Fruit fly (Drosophila melanogaster): ENCODE results near the gene CG7884.

CG7884 gene

DNA sequence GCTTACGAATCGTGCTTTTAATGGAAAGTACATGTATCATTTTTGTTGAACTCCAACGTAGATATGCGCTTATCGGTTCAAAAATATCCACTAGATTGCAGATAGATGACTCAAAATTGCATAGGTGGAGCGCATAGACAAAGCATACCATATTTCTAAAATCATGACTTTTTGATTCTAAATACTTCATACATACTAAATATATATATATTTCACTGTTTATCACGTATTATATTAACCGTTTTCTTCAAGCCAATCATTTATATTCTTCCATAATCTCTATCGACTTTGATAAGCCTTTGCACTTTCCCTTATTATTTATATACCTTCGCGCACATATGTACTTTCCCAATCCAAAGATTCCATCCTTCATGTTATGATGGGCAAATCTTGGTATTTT lies 8.4 kb upstream of the CG7884 start, which contains the start of gene CG14195:
Gene CG14195, minus strand, starts transcription at position 101 of the 400 bp plus-strand sequence.
- TF ChIP-seq CG17801 (GFP tag; optimal IDR thresholded peaks at IDR 0.05; ENCODE audit: partially characterized antibody), result no peak

DNA sequence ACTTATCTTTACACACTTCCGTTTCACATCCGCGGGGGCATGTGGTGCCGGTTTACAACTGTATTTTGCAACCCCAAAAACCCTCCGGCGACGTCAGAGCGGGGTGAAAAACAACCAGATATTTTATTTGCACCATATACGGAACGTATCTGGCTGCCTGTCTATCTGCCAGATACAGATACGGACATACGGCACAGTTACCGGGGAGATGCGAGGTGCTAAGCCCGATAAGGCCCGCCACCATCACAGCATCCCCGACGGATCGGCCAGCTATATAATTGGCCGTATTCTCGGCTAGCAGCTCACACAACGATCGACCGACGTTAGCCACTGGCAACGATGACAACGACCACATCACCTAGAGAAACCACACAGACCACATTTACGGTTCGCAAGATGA lies 7.5 kb upstream of the CG7884 start, which contains the start of gene Mur18B:
Gene Mur18B, plus strand, starts transcription at position 301 of the 400 bp plus-strand sequence.
- no peak for TF ChIP-seq CG17801 (GFP tag; optimal IDR thresholded peaks at IDR 0.05; ENCODE audit: partially characterized antibody)

DNA sequence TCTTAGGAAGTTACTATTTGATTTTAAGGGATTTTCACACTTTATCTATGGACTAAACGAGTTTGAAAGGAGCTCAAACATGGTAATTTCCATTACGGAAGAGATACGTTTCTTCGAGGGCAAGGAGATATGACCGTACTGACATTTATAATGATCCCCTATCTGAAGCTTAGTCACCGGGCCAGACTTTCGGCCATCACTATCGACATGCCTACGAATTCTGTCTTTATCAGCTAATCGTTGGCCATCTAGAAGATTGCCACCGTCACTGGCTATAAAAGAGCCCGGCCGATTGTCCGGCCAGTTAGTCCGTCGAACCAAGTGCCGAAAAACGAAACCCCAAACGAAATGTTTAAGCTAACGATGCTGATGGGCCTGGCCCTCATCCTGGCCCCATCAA lies 5.2 kb upstream of the CG7884 start, which contains the start of gene Muc18B:
Gene Muc18B, plus strand, starts transcription at position 301 of the 400 bp plus-strand sequence.
- no peak for TF ChIP-seq CG17801 (GFP tag; optimal IDR thresholded peaks at IDR 0.05; ENCODE audit: partially characterized antibody)

DNA sequence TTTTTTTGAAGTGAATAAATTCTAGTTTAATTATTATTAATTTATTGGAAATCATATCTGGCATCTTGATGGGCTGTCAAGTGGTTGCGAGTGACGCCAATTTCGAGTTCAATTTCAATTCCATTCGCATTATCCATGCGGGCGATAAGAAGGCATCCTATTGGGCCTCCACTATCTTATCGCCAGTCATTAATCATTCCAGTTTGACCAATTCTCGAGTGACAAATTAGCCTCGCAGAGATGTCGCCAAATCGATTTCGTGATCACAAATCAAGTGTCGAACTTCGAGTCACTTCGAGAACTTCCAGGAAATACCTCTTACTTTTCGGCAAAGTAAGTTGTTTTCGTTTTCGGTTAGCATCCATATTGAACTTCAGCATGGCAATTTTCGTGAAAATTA lies 3.8 kb upstream of the CG7884 start:
- TF ChIP-seq CG17801 (GFP tag; optimal IDR thresholded peaks at IDR 0.05; ENCODE audit: partially characterized antibody), result no peak

DNA sequence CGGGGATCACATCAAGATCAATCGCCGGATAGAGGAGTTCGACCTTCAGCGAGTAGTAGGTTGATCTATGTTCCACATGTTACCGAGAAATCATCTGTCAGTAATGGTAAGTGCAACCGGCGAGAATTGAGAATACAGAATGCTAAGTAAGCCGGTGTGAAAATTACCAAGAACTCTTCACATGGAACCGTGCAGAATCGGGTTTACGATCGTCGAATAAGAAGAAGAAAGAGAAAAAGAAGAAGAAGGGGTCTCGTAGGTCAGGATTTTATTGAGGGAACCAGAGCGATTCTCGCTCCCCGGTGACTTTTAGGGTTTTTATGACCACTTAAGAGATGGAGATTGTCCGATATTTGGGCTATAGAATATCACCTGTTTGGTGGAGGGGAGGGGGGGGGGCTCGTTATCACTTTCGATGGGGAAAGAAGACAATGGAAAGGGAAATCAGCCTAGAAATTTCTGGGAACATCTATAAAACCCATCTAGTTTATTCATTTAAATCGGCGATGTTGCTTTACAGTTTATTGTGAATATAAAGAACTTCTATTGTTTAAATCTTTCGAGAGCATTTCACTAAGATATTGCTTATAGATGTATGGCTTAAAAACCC lies 646 bp downstream of the CG7884 start:
- TF ChIP-seq CG17801 (GFP tag; optimal IDR thresholded peaks at IDR 0.05; ENCODE audit: partially characterized antibody), result no peak

DNA sequence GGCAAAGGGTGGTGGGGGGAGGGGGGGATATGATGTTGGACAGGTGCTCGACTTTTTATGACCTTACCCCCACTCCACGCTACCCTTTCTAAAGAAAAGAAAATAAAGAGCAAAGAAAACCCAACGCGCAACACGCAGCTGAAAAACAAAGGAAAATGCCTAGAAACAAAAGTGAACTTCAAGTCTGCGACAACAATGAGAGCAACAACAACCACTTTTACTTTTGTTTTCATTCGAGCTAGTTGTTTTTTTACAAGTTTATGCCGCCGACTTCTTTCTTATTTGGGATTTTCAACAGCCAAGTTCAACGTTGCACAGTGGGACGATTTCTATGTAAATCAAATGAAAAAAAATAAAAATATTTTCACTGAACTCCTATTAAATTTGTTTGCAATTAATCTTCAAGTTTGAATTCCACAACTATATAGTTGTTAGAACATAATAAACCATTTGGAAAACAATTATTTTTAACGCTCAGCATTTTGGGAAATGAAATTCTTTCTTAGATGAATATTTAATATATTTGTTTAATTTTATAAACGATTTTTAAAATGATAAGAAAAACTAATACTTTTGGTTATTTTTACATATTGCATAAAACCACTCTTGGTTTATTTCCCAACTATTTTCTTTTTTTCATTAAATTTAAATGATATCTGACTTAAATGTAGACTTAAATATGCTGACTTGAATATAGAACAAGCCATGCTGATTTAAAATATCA lies 4.3 kb downstream of the CG7884 start:
- no peak for TF ChIP-seq CG17801 (GFP tag; optimal IDR thresholded peaks at IDR 0.05; ENCODE audit: partially characterized antibody)

DNA sequence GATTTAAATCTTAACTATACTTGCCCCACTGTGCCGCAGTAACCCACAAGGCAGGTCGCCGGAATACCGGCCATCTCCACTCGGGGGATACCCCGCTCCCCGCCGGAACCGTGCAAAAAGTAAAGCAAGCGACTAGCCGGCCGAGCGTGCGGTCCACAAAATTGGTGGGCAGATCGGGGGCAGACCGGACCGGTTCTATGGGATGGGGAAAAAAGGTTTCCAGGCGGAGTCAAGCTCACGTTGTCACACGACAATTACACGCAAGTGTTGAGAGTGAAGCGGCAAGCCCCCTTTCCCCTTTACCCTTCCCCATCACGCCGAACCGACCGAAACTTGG lies 4.8 kb downstream of the CG7884 start:
- TF ChIP-seq CG17801 (GFP tag; optimal IDR thresholded peaks at IDR 0.05; ENCODE audit: partially characterized antibody), result no peak

DNA sequence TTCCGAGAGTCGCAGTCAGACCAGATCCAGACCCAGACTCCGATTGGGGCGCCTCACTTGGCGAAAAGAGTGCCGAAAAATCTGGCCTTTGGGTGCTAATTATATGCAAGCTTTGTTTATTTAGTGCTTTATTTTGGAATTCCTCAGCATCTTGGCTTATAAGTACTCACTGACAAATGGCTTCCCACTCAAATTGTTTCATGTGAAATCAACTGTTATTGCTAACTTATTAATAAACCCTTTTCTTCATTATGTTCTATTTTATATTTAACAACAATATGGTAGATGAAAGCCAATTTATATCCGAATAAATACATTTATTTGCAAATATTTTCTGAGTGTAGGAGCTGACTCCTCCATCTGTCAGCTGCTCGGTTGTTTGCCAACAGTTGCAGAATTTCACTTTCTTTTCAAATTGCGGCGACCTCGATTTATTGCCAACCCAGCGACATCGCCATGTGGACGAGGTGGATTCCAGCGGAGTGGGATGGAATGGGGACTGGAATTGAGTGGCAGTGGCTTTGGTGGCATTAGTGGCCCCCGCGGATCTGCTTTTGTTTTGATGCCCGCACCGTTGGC lies 9.5 kb downstream of the CG7884 start:
- no peak for TF ChIP-seq CG17801 (GFP tag; optimal IDR thresholded peaks at IDR 0.05; ENCODE audit: partially characterized antibody)

DNA sequence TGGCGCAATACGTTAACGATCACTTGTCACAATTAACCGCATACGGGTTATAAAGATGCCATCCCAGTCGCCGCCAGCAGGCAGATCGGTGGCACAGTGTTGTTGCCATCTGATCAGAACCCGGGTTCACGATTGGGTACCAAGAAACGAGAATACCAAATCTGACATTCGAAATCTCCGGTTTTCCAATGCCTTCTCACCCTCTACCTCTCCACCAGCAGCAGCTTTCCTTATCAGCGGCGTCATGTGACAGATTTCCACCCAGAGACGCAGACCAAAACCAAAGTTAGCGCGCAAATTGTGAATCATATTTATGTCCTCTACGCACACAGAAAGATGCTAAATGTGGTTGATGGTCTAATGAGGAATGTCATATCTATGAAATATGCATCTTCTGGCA lies 18.2 kb downstream of the CG7884 start:
- TF ChIP-seq CG17801 (GFP tag; optimal IDR thresholded peaks at IDR 0.05; ENCODE audit: partially characterized antibody), result no peak

DNA sequence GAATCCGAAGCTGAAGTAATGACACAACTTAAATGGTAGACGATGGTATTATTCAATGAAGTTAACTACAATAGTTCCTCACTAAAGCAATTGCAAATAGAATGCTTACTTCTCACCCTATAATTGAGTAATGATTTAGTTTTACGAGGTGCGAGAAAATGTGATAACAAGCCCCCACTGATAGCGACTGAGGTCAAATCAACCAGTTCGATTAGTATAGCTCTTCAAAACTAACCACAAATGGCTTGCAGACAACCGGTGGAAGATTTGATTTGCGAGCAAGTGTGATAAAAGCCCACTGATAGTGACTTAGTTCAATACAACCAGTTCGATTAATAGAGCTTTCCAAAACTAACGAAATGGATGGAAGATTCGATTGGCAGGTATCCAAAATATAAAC lies 18.9 kb downstream of the CG7884 start:
- no peak for TF ChIP-seq CG17801 (GFP tag; optimal IDR thresholded peaks at IDR 0.05; ENCODE audit: partially characterized antibody)

DNA sequence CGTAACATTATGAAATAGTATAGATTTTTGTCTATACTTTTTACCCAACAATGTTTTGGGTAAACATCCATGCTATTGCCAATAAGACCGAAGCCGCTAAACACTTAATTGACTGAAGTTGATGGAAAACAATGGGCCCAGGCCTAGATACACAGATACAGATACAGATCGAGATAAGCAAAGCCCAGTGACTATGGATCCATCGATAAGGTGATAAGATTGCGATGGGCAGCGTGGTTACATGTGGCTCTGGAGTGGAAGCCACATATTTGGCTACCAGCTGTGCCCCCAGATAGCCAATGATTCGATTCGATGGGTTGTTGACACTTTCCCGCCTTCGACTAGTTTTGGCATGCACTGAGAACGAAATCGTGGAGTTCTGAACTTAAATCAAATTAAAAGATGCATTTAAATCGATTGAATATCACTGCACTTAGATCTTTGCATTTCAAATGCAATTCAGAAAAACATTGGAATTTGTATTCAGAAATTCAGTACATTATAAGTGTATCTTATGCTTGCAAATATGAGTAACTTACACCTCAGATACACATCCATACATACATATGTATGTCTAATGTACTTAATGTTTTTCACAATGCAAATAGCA lies 19.9 kb downstream of the CG7884 start:
- no peak for TF ChIP-seq CG17801 (GFP tag; optimal IDR thresholded peaks at IDR 0.05; ENCODE audit: partially characterized antibody)

DNA sequence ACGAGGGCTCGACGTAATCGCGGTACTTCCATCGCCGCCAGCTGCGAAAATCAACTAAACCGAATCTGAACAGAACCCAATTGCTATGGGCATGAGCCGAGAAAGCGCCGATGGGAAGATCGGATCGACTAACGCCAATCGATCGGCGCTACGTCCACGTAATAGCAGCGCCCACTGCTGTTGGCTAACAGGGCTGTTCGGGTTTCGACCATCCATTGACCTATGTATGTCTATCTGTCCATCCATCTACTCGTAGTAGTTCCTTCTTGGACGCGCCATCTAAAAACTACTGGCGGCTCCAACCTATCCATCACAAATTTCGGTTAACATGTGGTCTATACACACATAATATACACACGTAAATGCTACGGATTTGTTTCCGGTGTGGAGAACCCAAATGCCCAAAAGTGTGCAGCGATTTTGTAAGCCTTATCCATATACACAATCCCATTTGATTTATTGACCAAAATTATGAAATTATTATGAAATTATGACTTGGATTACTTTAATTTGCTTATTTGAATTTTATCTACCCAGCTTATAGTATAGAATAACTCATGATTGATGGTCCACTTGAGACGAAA lies 21.5 kb downstream of the CG7884 start, which contains the start of gene CG14196:
Gene CG14196, minus strand, starts transcription at position 51 of the 584 bp plus-strand sequence.
- no peak for TF ChIP-seq CG17801 (GFP tag; optimal IDR thresholded peaks at IDR 0.05; ENCODE audit: partially characterized antibody)

DNA sequence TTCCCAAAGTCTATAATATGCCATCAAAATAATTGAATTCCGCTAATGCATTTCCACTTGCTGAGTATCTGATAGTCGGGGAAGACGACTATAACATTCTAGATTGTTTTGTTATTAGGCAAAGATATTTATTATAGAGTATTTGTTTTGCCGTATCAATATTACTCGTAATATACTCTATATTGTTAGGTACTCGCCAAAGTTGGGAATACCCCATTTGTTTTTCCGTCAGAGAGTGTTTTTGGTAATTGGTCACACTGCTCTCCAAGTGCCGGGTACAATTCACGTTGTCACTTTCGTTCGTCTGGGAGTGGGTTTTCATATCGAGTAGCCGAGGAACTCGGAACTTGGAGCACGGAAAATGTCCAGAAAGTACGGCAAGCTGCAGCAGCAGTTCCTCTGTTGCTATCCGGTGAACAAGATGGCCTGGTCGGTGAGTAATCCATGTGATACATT lies 23.0 kb downstream of the CG7884 start, which contains the start of gene CG7889:
Gene CG7889, plus strand, starts transcription at position 253 of the 456 bp plus-strand sequence.
- TF ChIP-seq CG17801 (GFP tag; optimal IDR thresholded peaks at IDR 0.05; ENCODE audit: partially characterized antibody), result no peak

DNA sequence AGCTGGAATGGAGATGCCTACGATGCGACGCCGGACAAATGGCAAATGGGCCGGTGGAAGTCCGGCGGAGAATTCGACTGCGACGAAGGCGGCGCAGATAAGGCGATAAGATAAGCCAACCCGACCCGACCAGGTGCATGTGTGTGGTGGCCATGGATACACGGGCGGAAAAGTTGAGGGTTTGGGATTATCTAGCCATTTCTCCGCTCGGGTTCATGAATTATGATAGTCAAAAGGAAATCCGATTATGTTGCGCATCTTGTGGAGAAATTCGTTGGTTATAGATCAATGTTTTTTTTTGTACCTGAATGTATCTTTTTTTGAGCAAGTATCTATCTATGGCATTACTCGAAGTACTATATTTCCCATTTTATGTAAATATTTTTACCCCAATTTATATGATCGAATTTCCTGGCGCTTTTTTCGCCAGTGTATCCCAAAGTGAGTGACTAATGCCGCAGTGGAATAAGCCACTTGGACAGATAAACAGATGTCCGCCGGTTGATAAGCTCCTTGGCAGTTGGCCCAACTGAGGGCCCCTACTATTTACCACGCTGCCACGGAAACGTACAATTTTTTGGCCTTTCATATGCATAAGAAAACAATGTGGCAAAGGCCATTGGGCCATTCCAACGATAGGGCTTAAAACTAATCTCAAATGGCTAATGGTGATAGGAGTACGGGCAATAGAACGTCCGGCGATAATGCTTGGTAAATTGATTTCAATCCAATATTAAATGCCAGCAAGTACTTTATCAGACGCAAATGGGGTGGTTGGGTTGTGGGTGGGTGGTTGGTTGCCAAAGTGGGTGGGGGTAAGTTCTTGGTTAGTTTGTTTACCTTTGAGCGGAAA lies 27.0 kb downstream of the CG7884 start, which contains the start of gene CG7992:
Gene CG7992, minus strand, starts transcription at position 51 of the 853 bp plus-strand sequence.
- TF ChIP-seq CG17801 (GFP tag; optimal IDR thresholded peaks at IDR 0.05; ENCODE audit: partially characterized antibody), result no peak
